Worm (Caenorhabditis elegans) whole organism, L2 larva: ENCODE data around the gene rad-51.

Experiments used
- F13H6.1 ChIP-seq: sonication (generic microtip); optimal IDR thresholded peaks from 2 replicates; lab custom pipeline; 2016; ENCODE audit warnings: missing genetic modification characterization, missing compliant biosample characterization
- R02D3.7 ChIP-seq: fragments of 150-350 bp; optimal IDR thresholded peaks from 2 replicates; lab custom pipeline; 2014; ENCODE audit warnings: missing biosample characterization, missing genetic modification characterization
- ZK546.5 ChIP-seq: sonication (generic microtip); optimal IDR thresholded peaks from 2 replicates; lab custom pipeline; 2017; ENCODE audit warnings: missing biosample characterization, missing genetic modification characterization
- alr-1 ChIP-seq: fragments of 150-350 bp; optimal IDR thresholded peaks from 2 replicates; lab custom pipeline; 2014; ENCODE audit warnings: missing biosample characterization, missing genetic modification characterization
- aly-2 ChIP-seq: fragments of 150-350 bp; optimal IDR thresholded peaks from 2 replicates; lab custom pipeline; 2014; ENCODE audit warnings: missing biosample characterization, missing genetic modification characterization
- blmp-1 ChIP-seq: sonication (generic microtip); optimal IDR thresholded peaks from 2 replicates; lab custom pipeline; 2017; ENCODE audit warnings: missing genetic modification characterization, mild to moderate bottlenecking, missing compliant biosample characterization, antibody characterized with exemption, moderate library complexity; ENCODE audit not compliant: insufficient read depth
- ceh-82 ChIP-seq: fragments of 150-350 bp; optimal IDR thresholded peaks from 2 replicates; lab custom pipeline; 2014; ENCODE audit warnings: missing biosample characterization, missing genetic modification characterization
- dmd-4 ChIP-seq: sonication (generic microtip); optimal IDR thresholded peaks from 2 replicates; lab custom pipeline; 2017; ENCODE audit warnings: missing biosample characterization, missing genetic modification characterization
- egl-27 ChIP-seq: sonication (generic microtip); optimal IDR thresholded peaks from 3 replicates; lab custom pipeline; 2017; ENCODE audit warnings: missing biosample characterization, missing genetic modification reagents, missing genetic modification characterization
- elt-1 ChIP-seq: fragments of 150-350 bp; optimal IDR thresholded peaks from 2 replicates; lab custom pipeline; 2014; ENCODE audit warnings: missing biosample characterization, missing genetic modification characterization
- fos-1 ChIP-seq: fragments of 150-350 bp; optimal IDR thresholded peaks from 2 replicates; lab custom pipeline; 2014; ENCODE audit warnings: missing biosample characterization, missing genetic modification characterization
- gmeb-1 ChIP-seq: fragments of 150-350 bp; optimal IDR thresholded peaks from 2 replicates; lab custom pipeline; 2014; ENCODE audit warnings: missing biosample characterization, missing genetic modification characterization
- lin-11 ChIP-seq: fragments of 150-350 bp; sonication (generic microtip); optimal IDR thresholded peaks from 2 replicates; lab custom pipeline; 2014; ENCODE audit warnings: missing biosample characterization, missing genetic modification characterization, inconsistent platforms, mixed read lengths
- lin-39 ChIP-seq: fragments of 150-350 bp; optimal IDR thresholded peaks from 2 replicates; lab custom pipeline; 2014; ENCODE audit warnings: missing biosample characterization, missing genetic modification reagents, missing genetic modification characterization
- lsy-2 ChIP-seq, 2 experiments: fragments of 150-350 bp in 1 of 2; sonication (generic microtip) in 1 of 2; optimal IDR thresholded peaks; 2 replicates each; lab custom pipeline; 2014 to 2017; ENCODE audit warnings: missing biosample characterization in 2 of 2, missing genetic modification characterization in 2 of 2
- mab-5 ChIP-seq: fragments of 150-350 bp; optimal IDR thresholded peaks from 2 replicates; lab custom pipeline; 2014; ENCODE audit warnings: missing biosample characterization, missing genetic modification characterization
- nhr-11 ChIP-seq: fragments of 150-350 bp; optimal IDR thresholded peaks from 2 replicates; lab custom pipeline; 2014; ENCODE audit warnings: missing biosample characterization, missing genetic modification characterization
- nhr-23 ChIP-seq: fragments of 150-350 bp; optimal IDR thresholded peaks from 2 replicates; lab custom pipeline; 2014; ENCODE audit warnings: missing biosample characterization, missing genetic modification reagents, missing genetic modification characterization
- nhr-25 ChIP-seq: fragments of 150-350 bp; sonication (generic microtip); optimal IDR thresholded peaks from 3 replicates; lab custom pipeline; 2014; ENCODE audit warnings: missing biosample characterization, missing genetic modification characterization
- nhr-6 ChIP-seq: fragments of 150-350 bp; optimal IDR thresholded peaks from 2 replicates; lab custom pipeline; 2014; ENCODE audit warnings: missing biosample characterization, missing genetic modification characterization
- nhr-77 ChIP-seq: fragments of 150-350 bp; optimal IDR thresholded peaks from 2 replicates; lab custom pipeline; 2014; ENCODE audit warnings: missing biosample characterization, missing genetic modification characterization
- peb-1 ChIP-seq: fragments of 150-350 bp; optimal IDR thresholded peaks from 2 replicates; lab custom pipeline; 2014; ENCODE audit warnings: missing biosample characterization, missing genetic modification characterization
- sem-4 ChIP-seq: fragments of 150-350 bp; optimal IDR thresholded peaks from 2 replicates; lab custom pipeline; 2014; ENCODE audit warnings: missing biosample characterization, missing genetic modification reagents, missing genetic modification characterization
- sma-3 ChIP-seq: sonication (generic microtip); optimal IDR thresholded peaks from 2 replicates; lab custom pipeline; 2016; ENCODE audit warnings: missing genetic modification reagents, missing genetic modification characterization, missing compliant biosample characterization
- snpc-4 ChIP-seq: fragments of 150-350 bp; optimal IDR thresholded peaks from 2 replicates; lab custom pipeline; 2014; ENCODE audit warnings: missing biosample characterization, missing genetic modification characterization
- unc-55 ChIP-seq: fragments of 150-350 bp; sonication (generic microtip); optimal IDR thresholded peaks from 3 replicates; lab custom pipeline; 2014; ENCODE audit warnings: missing biosample characterization, missing genetic modification reagents, missing genetic modification characterization
- zag-1 ChIP-seq: fragments of 150-350 bp; optimal IDR thresholded peaks from 2 replicates; lab custom pipeline; 2014; ENCODE audit warnings: missing biosample characterization, missing genetic modification characterization
- ztf-1 ChIP-seq: fragments of 200-800 bp; sonication (Bioruptor generic); conservative IDR thresholded peaks from 2 replicates; pipeline ENCODE4 v1.3.6; 2022; ENCODE audit warnings: missing genetic modification characterization, missing compliant biosample characterization
- ztf-4 ChIP-seq: fragments of 150-350 bp; optimal IDR thresholded peaks from 2 replicates; lab custom pipeline; 2014; ENCODE audit warnings: missing biosample characterization, missing genetic modification characterization

rad-51 gene

ce11 chrIV:10302203-10302602, 18.2 kb upstream of the rad-51 start, which contains the start of gene R09E10.5:
R09E10.5 (minus strand) TSS chrIV:10302303.
- TF ChIP-seq zag-1 (tag; lab: Kevin White, UChicago) = no peak
- no peak for TF ChIP-seq aly-2 (tag; lab: Kevin White, UChicago)
- TF ChIP-seq ztf-1 (GFP tag; lab: Robert Waterston, UW) = no peak
- no peak for TF ChIP-seq peb-1 (tag; lab: Kevin White, UChicago)
- TF ChIP-seq alr-1 (tag; lab: Kevin White, UChicago) = no peak
- TF ChIP-seq, all 48 proteins: peak for 0

ce11 chrIV:10296036-10296435, 12.0 kb upstream of the rad-51 start:
- TF ChIP-seq gmeb-1 (no peak), snpc-4 (tag; lab: Kevin White, UChicago) (no peak), nhr-23 (tag; lab: Kevin White, UChicago) (no peak), ZK546.5 (tag; lab: Kevin White, UChicago) (no peak), nhr-25 (no peak), egl-27 (no peak), lin-11 (tag; lab: Kevin White, UChicago) (no peak), elt-1 (tag; lab: Kevin White, UChicago) (no peak), sma-3 (GFP tag; lab: Kevin White, UChicago) (no peak), peb-1 (tag; lab: Kevin White, UChicago) (no peak)

ce11 chrIV:10295084-10295483, 11.0 kb upstream of the rad-51 start, which contains the start of gene R09E10.13:
R09E10.13 (minus strand) TSS chrIV:10295144.
- TF ChIP-seq ztf-4 (tag; lab: Kevin White, UChicago) = peak; percentile 47
- TF ChIP-seq nhr-11 (tag; lab: Kevin White, UChicago) = no peak
- no peak for TF ChIP-seq peb-1 (tag; lab: Kevin White, UChicago)
- TF ChIP-seq nhr-77 = no peak
- TF ChIP-seq lsy-2 (tag; optimal IDR thresholded peaks at IDR 0.05; lab: Kevin White, UChicago) = no peak

- TF ChIP-seq snpc-4 (tag; lab: Kevin White, UChicago) (no peak), unc-55 (no peak), lin-39 (tag; lab: Kevin White, UChicago) (no peak), sem-4 (no peak)
These were observed 10.0 kb upstream of the rad-51 start, which contains the start of gene R09E10.6 for ce11 chrIV:10294030-10294429. R09E10.6 (minus strand) TSS chrIV:10294130.

- TF ChIP-seq blmp-1 (tag; lab: Kevin White, UChicago) (no peak), snpc-4 (tag; lab: Kevin White, UChicago) (no peak)
- TF ChIP-seq, all 48 proteins: peak for 0
These were observed 4.5 kb upstream of the rad-51 start for ce11 chrIV:10288575-10288974.

ce11 chrIV:10286655-10287054, 2.6 kb upstream of the rad-51 start, which contains the start of gene ebax-1:
ebax-1 (plus strand) TSS chrIV:10286955.
- TF ChIP-seq lin-11 (tag; lab: Kevin White, UChicago) (no peak), sma-3 (GFP tag; lab: Kevin White, UChicago) (no peak), nhr-6 (tag; lab: Kevin White, UChicago) (no peak), ceh-82 (tag; lab: Kevin White, UChicago) (no peak), ztf-1 (GFP tag; lab: Robert Waterston, UW) (no peak), mab-5 (tag; lab: Kevin White, UChicago) (no peak), ztf-4 (tag; lab: Kevin White, UChicago) (no peak), R02D3.7 (tag; lab: Kevin White, UChicago) (no peak), nhr-11 (tag; lab: Kevin White, UChicago) (no peak), dmd-4 (tag; lab: Kevin White, UChicago) (no peak)
- TF ChIP-seq, all 48 proteins: peak for 0

ce11 chrIV:10285328-10285727, 1.3 kb upstream of the rad-51 start:
- TF ChIP-seq R02D3.7 (tag; lab: Kevin White, UChicago) = no peak
- peak in 1 of 2 experiments; percentile 20 for TF ChIP-seq lsy-2 (tag; optimal IDR thresholded peaks at IDR 0.05; lab: Kevin White, UChicago)

ce11 chrIV:10281482-10281881, 2.6 kb downstream of the rad-51 start, which contains the start of gene thk-1:
thk-1 (minus strand) TSS chrIV:10281582.
- TF ChIP-seq F13H6.1 (tag; lab: Kevin White, UChicago) (no peak), fos-1 (tag; lab: Kevin White, UChicago) (peak; percentile 47)
